Fruit fly (Drosophila melanogaster) whole organism, wandering third instar larva: ENCODE results near the gene CG3408.
A peak's percentile ranks its signal among the peaks of the same experiment; 100 is the strongest.

Experiments used
- CG32264 ChIP-seq: fragments of 200-800 bp; sonication (Bioruptor generic); optimal IDR thresholded peaks from 2 replicates; lab custom pipeline; 2016; ENCODE audit warnings: missing biosample characterization, missing genetic modification characterization
- CG9705 ChIP-seq: fragments of 200-800 bp; sonication (Bioruptor generic); optimal IDR thresholded peaks from 2 replicates; lab custom pipeline; 2018; ENCODE audit warnings: missing biosample characterization, mild to moderate bottlenecking, missing genetic modification characterization
- Dfd ChIP-seq: fragments of >200 bp; optimal IDR thresholded peaks from 2 replicates; lab custom pipeline; 2017; ENCODE audit warnings: missing biosample characterization, missing genetic modification characterization
- Dif ChIP-seq: fragments of 200-275, 200-300 bp; sonication (Bioruptor generic); optimal IDR thresholded peaks from 2 replicates; lab custom pipeline; 2018; ENCODE audit warnings: missing biosample characterization, missing genetic modification characterization; ENCODE audit not compliant: partially characterized antibody
- GATAd ChIP-seq: sonication (Bioruptor generic); optimal IDR thresholded peaks from 2 replicates; lab custom pipeline; 2016; ENCODE audit warnings: missing biosample characterization, missing genetic modification characterization
- Hnf4 ChIP-seq: fragments of 200-800 bp; sonication (Bioruptor generic); optimal IDR thresholded peaks from 2 replicates; lab custom pipeline; 2016; ENCODE audit warnings: missing biosample characterization, mild to moderate bottlenecking, missing genetic modification characterization
- Hr78 ChIP-seq: fragments of >200 bp; optimal IDR thresholded peaks from 2 replicates; lab custom pipeline; 2017; ENCODE audit warnings: missing biosample characterization, missing genetic modification characterization
- Jra ChIP-seq: sonication (Bioruptor generic); optimal IDR thresholded peaks from 2 replicates; lab custom pipeline; 2016; ENCODE audit warnings: missing biosample characterization, missing genetic modification characterization
- Mio ChIP-seq: sonication (Bioruptor generic); optimal IDR thresholded peaks from 2 replicates; lab custom pipeline; 2016; ENCODE audit warnings: missing biosample characterization, missing genetic modification characterization
- Myc ChIP-seq: fragments of >200 bp; optimal IDR thresholded peaks from 2 replicates; lab custom pipeline; 2017
- N ChIP-seq: fragments of >200 bp; optimal IDR thresholded peaks from 2 replicates; lab custom pipeline; 2018; ENCODE audit warnings: missing biosample characterization, missing external identifiers, missing genetic modification characterization
- OdsH ChIP-seq: fragments of 200-800 bp; sonication (Bioruptor generic); optimal IDR thresholded peaks from 2 replicates; lab custom pipeline; 2016; ENCODE audit warnings: missing biosample characterization, mild to moderate bottlenecking, missing genetic modification characterization
- Rel ChIP-seq, 2 experiments: fragments of 200-800 bp; sonication (Bioruptor generic) in 1 of 2; optimal IDR thresholded peaks; 2 replicates in 1 of 2; 3 replicates in 1 of 2; lab custom pipeline; 2016 to 2019; ENCODE audit warnings: mild to moderate bottlenecking in 2 of 2, missing biosample characterization in 2 of 2, missing genetic modification characterization in 2 of 2, moderate library complexity in 1 of 2
- Sp1 ChIP-seq: fragments of 200-800 bp; sonication (Bioruptor generic); optimal IDR thresholded peaks from 3 replicates; lab custom pipeline; 2019; ENCODE audit warnings: missing biosample characterization, mild to moderate bottlenecking, missing genetic modification characterization, moderate library complexity
- br ChIP-seq: fragments of 200-800 bp; sonication (Bioruptor generic); optimal IDR thresholded peaks from 2 replicates; lab custom pipeline; 2016; ENCODE audit warnings: missing biosample characterization, missing genetic modification characterization
- brk ChIP-seq: fragments of 200-800 bp; sonication (Bioruptor generic); optimal IDR thresholded peaks from 2 replicates; lab custom pipeline; 2016; ENCODE audit warnings: missing biosample characterization, mild to moderate bottlenecking, missing genetic modification characterization
- dl ChIP-seq, 2 experiments: fragments of 175-275, 200-275 bp in 1 of 2; fragments of 200-275 bp in 1 of 2; sonication (Bioruptor generic); optimal IDR thresholded peaks; lab custom pipeline; 2018; ENCODE audit warnings: mild to moderate bottlenecking in 2 of 2, missing biosample characterization in 2 of 2, missing genetic modification characterization in 2 of 2, moderate library complexity in 2 of 2; ENCODE audit not compliant: partially characterized antibody in 2 of 2, insufficient read depth in 1 of 2
- dmrt93B ChIP-seq: fragments of 200-800 bp; sonication (Bioruptor generic); optimal IDR thresholded peaks from 2 replicates; lab custom pipeline; 2018; ENCODE audit warnings: missing biosample characterization, mild to moderate bottlenecking, missing genetic modification characterization
- ey ChIP-seq: fragments of 200-800 bp; sonication (Bioruptor generic); optimal IDR thresholded peaks from 2 replicates; lab custom pipeline; 2016; ENCODE audit warnings: missing biosample characterization, missing genetic modification characterization
- foxo ChIP-seq, 2 experiments: fragments of 200-800 bp; sonication (Bioruptor generic); optimal IDR thresholded peaks; 2 replicates in 1 of 2; 3 replicates in 1 of 2; lab custom pipeline; 2016 to 2017; ENCODE audit warnings: missing biosample characterization in 2 of 2, missing genetic modification characterization in 2 of 2
- fru ChIP-seq: fragments of 200-800 bp; sonication (Bioruptor generic); optimal IDR thresholded peaks from 3 replicates; lab custom pipeline; 2016; ENCODE audit warnings: missing biosample characterization, mild to moderate bottlenecking, missing genetic modification characterization
- h ChIP-seq: fragments of 200-800 bp; sonication (Bioruptor generic); optimal IDR thresholded peaks from 3 replicates; lab custom pipeline; 2016; ENCODE audit warnings: missing biosample characterization, mild to moderate bottlenecking, missing genetic modification characterization
- jim ChIP-seq: fragments of 175-275, 200-325 bp; sonication (Bioruptor generic); optimal IDR thresholded peaks from 2 replicates; lab custom pipeline; 2016; ENCODE audit warnings: missing biosample characterization, mild to moderate bottlenecking, missing genetic modification characterization
- lola ChIP-seq: fragments of >200 bp; optimal IDR thresholded peaks from 2 replicates; lab custom pipeline; 2017; ENCODE audit warnings: missing biosample characterization, missing genetic modification characterization
- pan ChIP-seq: fragments of >200 bp; optimal IDR thresholded peaks from 2 replicates; lab custom pipeline; 2017
- psq ChIP-seq: fragments of 200-800 bp; sonication (Bioruptor generic); optimal IDR thresholded peaks from 3 replicates; lab custom pipeline; 2017; ENCODE audit warnings: missing biosample characterization, mild to moderate bottlenecking, missing genetic modification characterization, moderate library complexity
- rgr ChIP-seq: fragments of 200-800 bp; sonication (Bioruptor generic); optimal IDR thresholded peaks from 3 replicates; lab custom pipeline; 2016; ENCODE audit warnings: missing biosample characterization, mild to moderate bottlenecking, missing genetic modification characterization
- sage ChIP-seq: fragments of 200-800 bp; sonication (Bioruptor generic); optimal IDR thresholded peaks from 2 replicates; lab custom pipeline; 2016; ENCODE audit warnings: missing biosample characterization, mild to moderate bottlenecking, missing genetic modification characterization
- sv ChIP-seq: fragments of 200-800 bp; sonication (Bioruptor generic); optimal IDR thresholded peaks from 3 replicates; lab custom pipeline; 2016; ENCODE audit warnings: missing biosample characterization, missing genetic modification characterization
- usp ChIP-seq: fragments of >200 bp; optimal IDR thresholded peaks from 2 replicates; lab custom pipeline; 2017; ENCODE audit warnings: missing biosample characterization, missing genetic modification characterization

The CG3408 gene

DNA sequence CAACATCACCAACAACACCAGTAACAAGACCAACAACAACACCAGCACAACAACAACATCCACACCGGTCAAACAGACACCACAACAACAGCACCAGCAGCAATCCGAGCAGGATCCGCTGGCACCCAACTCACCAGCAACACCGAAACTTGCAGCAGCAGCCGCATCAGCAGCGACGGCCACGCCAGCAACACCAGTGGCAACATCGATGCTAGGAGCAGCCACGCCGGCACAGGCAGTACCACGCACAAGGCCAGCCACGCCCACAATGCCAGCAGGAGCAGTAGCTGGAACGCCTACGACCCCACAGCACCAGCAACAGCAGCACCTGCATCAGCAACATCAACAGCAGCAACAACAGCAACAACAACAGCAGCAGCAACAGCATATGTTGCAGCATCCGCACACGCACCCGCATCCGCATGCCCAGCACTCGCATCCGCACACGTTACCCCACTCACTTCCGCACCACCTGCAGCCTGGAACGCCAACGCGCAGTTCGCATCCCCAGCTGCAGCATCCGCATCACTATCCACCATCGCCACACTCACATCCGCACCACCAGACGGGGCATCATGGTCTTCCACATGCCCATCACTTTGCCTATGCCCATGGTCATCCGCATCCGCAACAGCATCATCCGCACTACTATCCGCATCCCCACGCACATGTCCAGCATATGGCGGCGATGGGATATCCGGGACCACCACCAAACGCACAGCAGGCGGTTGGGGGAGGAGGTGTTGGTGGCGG is 38.1 kb downstream of the CG3408 start:
- no peak for TF ChIP-seq Jra (GFP tag; lab: Kevin White, UChicago)
- peak; percentile 92 for TF ChIP-seq Dfd (GFP tag; lab: Kevin White, UChicago)
- TF ChIP-seq usp = no peak

DNA sequence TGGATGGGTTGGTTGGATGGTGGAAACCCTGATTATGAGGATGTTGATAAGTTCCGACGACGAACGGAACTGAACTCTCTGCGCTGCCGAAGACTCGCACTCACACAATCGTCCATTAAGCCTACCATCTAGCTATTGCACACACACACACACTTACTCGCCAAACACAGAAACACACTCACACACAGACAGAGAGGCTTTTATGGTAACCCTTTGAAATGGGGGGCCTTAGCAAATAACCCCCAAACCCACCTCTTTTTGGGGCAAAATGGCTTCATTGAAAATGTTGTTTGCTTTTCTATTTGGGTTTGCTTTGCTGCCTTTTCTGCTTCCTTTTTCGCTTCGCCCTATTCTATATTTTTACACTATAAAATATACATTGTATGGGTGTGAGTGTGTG is 40.3 kb downstream of the CG3408 start:
- TF ChIP-seq CG32264 (GFP tag; lab: Kevin White, UChicago) (no peak), N (GFP tag; lab: Kevin White, UChicago) (no peak), Rel (GFP tag; optimal IDR thresholded peaks at IDR 0.05; lab: Kevin White, UChicago) (no peak), Rel (tag; optimal IDR thresholded peaks at IDR 0.05; lab: Kevin White, UChicago) (no peak), usp (no peak), CG9705 (GFP tag; lab: Kevin White, UChicago) (no peak), sage (GFP tag; lab: Kevin White, UChicago) (no peak), lola (GFP tag; lab: Kevin White, UChicago) (no peak), sv (no peak), fru (GFP tag; lab: Kevin White, UChicago) (no peak), dl (GFP tag; optimal IDR thresholded peaks at IDR 0.05; lab: Kevin White, UChicago; ENCODE audit: insufficient read depth in 1 of 2, partially characterized antibody in 2 of 2) (no peak), jim (no peak), dmrt93B (GFP tag; lab: Kevin White, UChicago) (no peak), rgr (GFP tag; lab: Kevin White, UChicago) (no peak), GATAd (no peak), pan (lab: Kevin White, UChicago) (no peak), brk (GFP tag; lab: Kevin White, UChicago) (no peak), br (GFP tag; lab: Kevin White, UChicago) (no peak), Dfd (GFP tag; lab: Kevin White, UChicago) (no peak), Mio (no peak)

DNA sequence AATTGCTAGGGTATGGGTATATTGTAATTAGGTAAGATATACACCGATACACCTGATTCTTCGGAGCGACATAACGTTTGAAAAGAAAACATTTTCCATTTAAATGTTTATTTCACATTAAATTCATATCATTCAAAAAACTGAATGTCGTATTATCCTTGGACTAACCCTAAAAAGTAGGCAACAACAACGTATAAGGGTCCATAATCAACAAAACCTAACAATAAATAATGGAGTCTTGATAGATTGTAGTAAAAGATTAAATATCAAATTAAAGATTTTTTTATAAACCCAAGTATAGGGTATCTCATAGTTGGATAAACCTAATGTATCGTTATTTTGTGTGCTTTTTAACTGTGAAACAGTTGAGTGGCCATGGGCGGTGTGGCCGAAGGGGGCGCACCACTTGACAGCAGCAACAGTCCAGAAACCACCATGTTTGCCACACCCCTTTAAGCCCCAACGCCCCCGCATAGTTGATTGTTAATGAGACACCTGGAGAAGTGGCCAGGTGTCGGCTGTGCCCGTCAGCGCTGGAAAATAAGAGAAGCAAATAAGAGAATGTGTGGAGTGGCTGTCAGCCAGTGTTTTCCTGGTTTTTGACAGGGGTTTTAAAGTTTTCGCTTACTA is 41.0 kb downstream of the CG3408 start:
- peak; percentile 27 for TF ChIP-seq psq (GFP tag; lab: Kevin White, UChicago)
- TF ChIP-seq ey (GFP tag; lab: Kevin White, UChicago) = peak; percentile 30
- no peak for TF ChIP-seq GATAd
- peak; percentile 18 for TF ChIP-seq OdsH
- no peak for TF ChIP-seq Dif (GFP tag; lab: Kevin White, UChicago)
- peak in 1 of 2 experiments; percentile 6 for TF ChIP-seq foxo (GFP tag; optimal IDR thresholded peaks at IDR 0.05; lab: Kevin White, UChicago)

DNA sequence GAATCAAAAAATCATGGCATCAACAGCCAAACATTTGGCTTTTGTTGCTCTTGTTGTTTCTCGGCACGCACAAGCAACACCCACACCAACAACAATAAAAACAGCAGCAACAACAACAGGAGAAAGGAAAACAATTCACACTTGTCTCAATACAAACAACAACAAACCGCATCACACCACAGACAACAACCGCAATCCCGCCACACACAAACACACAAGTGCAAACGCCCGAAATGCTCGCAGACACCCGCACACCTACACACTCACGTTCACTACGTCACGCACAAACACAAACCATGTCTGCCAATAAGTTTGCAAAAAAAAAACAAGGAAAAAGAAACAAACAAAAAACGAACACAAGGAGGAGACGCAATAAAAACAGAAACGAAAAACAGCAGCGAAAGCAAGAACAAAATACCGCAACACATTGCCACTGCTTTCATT is 41.6 kb downstream of the CG3408 start:
- TF ChIP-seq h (peak; percentile 28), Sp1 (peak; percentile 58), Rel (GFP tag; optimal IDR thresholded peaks at IDR 0.05; lab: Kevin White, UChicago) (peak; percentile 68), Rel (tag; optimal IDR thresholded peaks at IDR 0.05; lab: Kevin White, UChicago) (no peak), CG9705 (GFP tag; lab: Kevin White, UChicago) (no peak), psq (GFP tag; lab: Kevin White, UChicago) (peak; percentile 60), foxo (GFP tag; optimal IDR thresholded peaks at IDR 0.05; lab: Kevin White, UChicago) (peak in 1 of 2 experiments; percentile 26), lola (GFP tag; lab: Kevin White, UChicago) (no peak)

- TF ChIP-seq fru (GFP tag; lab: Kevin White, UChicago) = no peak
- no peak for TF ChIP-seq br (GFP tag; lab: Kevin White, UChicago)
- TF ChIP-seq psq (GFP tag; lab: Kevin White, UChicago) = no peak
- no peak for TF ChIP-seq Myc (lab: Kevin White, UChicago)
- no peak for TF ChIP-seq Hr78 (GFP tag; lab: Kevin White, UChicago)
- no peak for TF ChIP-seq Jra (GFP tag; lab: Kevin White, UChicago)
- no peak for TF ChIP-seq Hnf4
- TF ChIP-seq dl (GFP tag; optimal IDR thresholded peaks at IDR 0.05; lab: Kevin White, UChicago; ENCODE audit: insufficient read depth in 1 of 2, partially characterized antibody in 2 of 2) = no peak
Measured at dm6 chr3L:9467267-9467666, 42.1 kb downstream of the CG3408 start.
